Worm (Caenorhabditis elegans) whole organism, L1 larva: ENCODE results near the gene popl-1.

ENCODE experiments used
- C16A3.4 ChIP-seq: fragments of 150-350 bp; optimal IDR thresholded peaks from 2 replicates; lab custom pipeline; 2014; ENCODE audit warnings: missing biosample characterization, missing genetic modification characterization
- C34B4.2 ChIP-seq: sonication (generic microtip); optimal IDR thresholded peaks from 2 replicates; lab custom pipeline; 2017; ENCODE audit warnings: mild to moderate bottlenecking, missing genetic modification characterization, missing compliant biosample characterization
- F16B12.6 ChIP-seq: fragments of 150-350 bp; optimal IDR thresholded peaks from 2 replicates; lab custom pipeline; 2014; ENCODE audit warnings: missing biosample characterization, missing genetic modification characterization
- alr-1 ChIP-seq: fragments of 200-800 bp; sonication (Bioruptor generic); optimal IDR thresholded peaks from 2 replicates; lab custom pipeline; 2018; ENCODE audit warnings: borderline replicate concordance, mild to moderate bottlenecking, missing genetic modification characterization, missing compliant biosample characterization
- ceh-88 ChIP-seq: fragments of 200-800 bp; sonication (Bioruptor generic); IDR thresholded peaks from 2 replicates; pipeline ENCODE4 v1.3.6; 2022; ENCODE audit warnings: missing genetic modification characterization, missing compliant biosample characterization
- ceh-90 ChIP-seq: sonication (generic microtip); optimal IDR thresholded peaks from 2 replicates; lab custom pipeline; 2016; ENCODE audit warnings: missing genetic modification characterization, missing compliant biosample characterization
- ces-1 ChIP-seq: fragments of 150-350 bp; optimal IDR thresholded peaks from 2 replicates; lab custom pipeline; 2014; ENCODE audit warnings: missing biosample characterization, missing genetic modification reagents, missing genetic modification characterization
- dsc-1 ChIP-seq: sonication (generic microtip); optimal IDR thresholded peaks from 2 replicates; lab custom pipeline; 2016; ENCODE audit warnings: mild to moderate bottlenecking, missing genetic modification characterization, missing compliant biosample characterization
- egl-13 ChIP-seq: sonication (generic microtip); optimal IDR thresholded peaks from 2 replicates; lab custom pipeline; 2016; ENCODE audit warnings: missing genotype, missing genetic modification reagents, missing genetic modification characterization, missing compliant biosample characterization
- egl-27 ChIP-seq, 2 experiments: fragments of 150-350 bp in 1 of 2; sonication (generic microtip); optimal IDR thresholded peaks; 3 replicates each; lab custom pipeline; 2017 to 2018; ENCODE audit warnings: missing biosample characterization in 2 of 2, missing genetic modification characterization in 2 of 2, missing genetic modification reagents in 2 of 2
- elt-2 ChIP-seq: sonication (generic microtip); optimal IDR thresholded peaks from 2 replicates; lab custom pipeline; 2016; ENCODE audit warnings: missing genetic modification characterization, mild to moderate bottlenecking, inconsistent platforms, missing compliant biosample characterization, missing genetic modification reagents
- fkh-10 ChIP-seq: sonication (generic microtip); optimal IDR thresholded peaks from 2 replicates; lab custom pipeline; 2017; ENCODE audit warnings: missing biosample characterization, missing genetic modification reagents, missing genetic modification characterization
- fkh-8 ChIP-seq: sonication (generic microtip); optimal IDR thresholded peaks from 2 replicates; lab custom pipeline; 2016; ENCODE audit warnings: mild to moderate bottlenecking, missing genetic modification characterization, missing compliant biosample characterization
- fos-1 ChIP-seq: fragments of 150-350 bp; optimal IDR thresholded peaks from 2 replicates; lab custom pipeline; 2014; ENCODE audit warnings: missing biosample characterization, missing genetic modification characterization
- grh-1 ChIP-seq: fragments of 200-800 bp; sonication (Bioruptor generic); IDR thresholded peaks from 2 replicates; pipeline ENCODE4 v1.3.6; 2022; ENCODE audit warnings: missing genetic modification reagents, missing genetic modification characterization, missing compliant biosample characterization
- hlh-4 ChIP-seq: sonication (generic microtip); optimal IDR thresholded peaks from 2 replicates; lab custom pipeline; 2016; ENCODE audit warnings: mild to moderate bottlenecking, missing genetic modification characterization, missing compliant biosample characterization
- irx-1 ChIP-seq: sonication (generic microtip); optimal IDR thresholded peaks from 2 replicates; lab custom pipeline; 2016; ENCODE audit warnings: missing genetic modification characterization, missing compliant biosample characterization
- jun-1 ChIP-seq: fragments of 150-350 bp; optimal IDR thresholded peaks from 2 replicates; lab custom pipeline; 2014; ENCODE audit warnings: missing biosample characterization, missing genetic modification reagents, missing genetic modification characterization
- lin-14 ChIP-seq: fragments of 200-800 bp; sonication (Bioruptor generic); optimal IDR thresholded peaks from 2 replicates; lab custom pipeline; 2018; ENCODE audit warnings: mild to moderate bottlenecking, missing genetic modification characterization, moderate library complexity, missing compliant biosample characterization
- lin-39 ChIP-seq: fragments of 150-350 bp; optimal IDR thresholded peaks from 2 replicates; lab custom pipeline; 2014; ENCODE audit warnings: missing biosample characterization, missing genetic modification reagents, missing genetic modification characterization
- lsy-2 ChIP-seq, 2 experiments: fragments of 150-350 bp; optimal IDR thresholded peaks; 2 replicates each; lab custom pipeline; 2014; ENCODE audit warnings: missing biosample characterization in 2 of 2, missing genetic modification characterization in 2 of 2
- mdl-1 ChIP-seq, 2 experiments: fragments of 150-350 bp; optimal IDR thresholded peaks; 2 replicates each; lab custom pipeline; 2014 to 2017; ENCODE audit warnings: missing biosample characterization in 2 of 2, missing genetic modification characterization in 2 of 2, inconsistent platforms in 1 of 2
- mef-2 ChIP-seq: fragments of 150-350 bp; optimal IDR thresholded peaks from 2 replicates; lab custom pipeline; 2014; ENCODE audit warnings: missing biosample characterization, missing genetic modification characterization
- mep-1 ChIP-seq: fragments of 150-350 bp; optimal IDR thresholded peaks from 2 replicates; lab custom pipeline; 2014; ENCODE audit warnings: missing biosample characterization, missing genetic modification characterization
- nhr-11 ChIP-seq: fragments of 150-350 bp; optimal IDR thresholded peaks from 2 replicates; lab custom pipeline; 2014; ENCODE audit warnings: missing biosample characterization, missing genetic modification characterization
- nhr-12 ChIP-seq: sonication (generic microtip); optimal IDR thresholded peaks from 2 replicates; lab custom pipeline; 2017; ENCODE audit warnings: missing biosample characterization, missing genetic modification characterization
- nhr-19 ChIP-seq: fragments of 200-800 bp; sonication (Bioruptor generic); conservative IDR thresholded peaks from 2 replicates; pipeline ENCODE4 v1.3.6; 2022; ENCODE audit warnings: missing genetic modification characterization, missing compliant biosample characterization
- nhr-20 ChIP-seq: sonication (generic microtip); optimal IDR thresholded peaks from 2 replicates; lab custom pipeline; 2016; ENCODE audit warnings: mild to moderate bottlenecking, missing genetic modification characterization, missing compliant biosample characterization
- nhr-28 ChIP-seq: fragments of 150-350 bp; optimal IDR thresholded peaks from 2 replicates; lab custom pipeline; 2014; ENCODE audit warnings: missing biosample characterization, missing genetic modification characterization
- nhr-47 ChIP-seq: sonication (generic microtip); optimal IDR thresholded peaks from 2 replicates; lab custom pipeline; 2016; ENCODE audit warnings: mild to moderate bottlenecking, missing genetic modification characterization, moderate library complexity, missing compliant biosample characterization
- nhr-71 ChIP-seq: sonication (generic microtip); optimal IDR thresholded peaks from 2 replicates; lab custom pipeline; 2016; ENCODE audit warnings: mild to moderate bottlenecking, missing genetic modification characterization, moderate library complexity, missing compliant biosample characterization
- nhr-77 ChIP-seq: fragments of 150-350 bp; optimal IDR thresholded peaks from 2 replicates; lab custom pipeline; 2014; ENCODE audit warnings: missing biosample characterization, missing genetic modification characterization
- nhr-85 ChIP-seq: sonication (generic microtip); peaks from one replicate; lab custom pipeline; 2016; ENCODE audit warnings: missing genetic modification characterization, inconsistent platforms, missing compliant biosample characterization
- pag-3 ChIP-seq: sonication (generic microtip); optimal IDR thresholded peaks from 2 replicates; lab custom pipeline; 2017; ENCODE audit warnings: missing genetic modification characterization, mild to moderate bottlenecking, missing compliant biosample characterization, antibody characterized with exemption, borderline replicate concordance; ENCODE audit not compliant: insufficient read depth
- pax-3 ChIP-seq: fragments of 200-800 bp; sonication (Bioruptor generic); optimal IDR thresholded peaks from 2 replicates; lab custom pipeline; 2018; ENCODE audit warnings: mild to moderate bottlenecking, missing genetic modification characterization, moderate library complexity, missing compliant biosample characterization
- pqm-1 ChIP-seq: sonication (generic microtip); optimal IDR thresholded peaks from 3 replicates; lab custom pipeline; 2017; ENCODE audit warnings: missing biosample characterization, missing genetic modification characterization
- skn-1 ChIP-seq: fragments of 150-350 bp; optimal IDR thresholded peaks from 2 replicates; lab custom pipeline; 2014; ENCODE audit warnings: missing biosample characterization, missing genetic modification characterization
- snpc-4 ChIP-seq: fragments of 150-350 bp; optimal IDR thresholded peaks from 2 replicates; lab custom pipeline; 2014; ENCODE audit warnings: missing biosample characterization, missing genetic modification characterization
- snu-23 ChIP-seq: sonication (generic microtip); optimal IDR thresholded peaks from 2 replicates; lab custom pipeline; 2016; ENCODE audit warnings: missing genetic modification characterization, missing compliant biosample characterization
- sox-4 ChIP-seq: sonication (generic microtip); optimal IDR thresholded peaks from 2 replicates; lab custom pipeline; 2016; ENCODE audit warnings: missing genetic modification characterization, missing compliant biosample characterization
- sptf-1 ChIP-seq: fragments of 150-350 bp; optimal IDR thresholded peaks from 2 replicates; lab custom pipeline; 2014; ENCODE audit warnings: missing biosample characterization, missing genetic modification characterization
- sup-37 ChIP-seq: fragments of 200-800 bp; sonication (Bioruptor generic); optimal IDR thresholded peaks from 2 replicates; lab custom pipeline; 2018; ENCODE audit warnings: mild to moderate bottlenecking, missing genetic modification characterization, missing compliant biosample characterization
- swsn-7 ChIP-seq: sonication (generic microtip); optimal IDR thresholded peaks from 2 replicates; lab custom pipeline; 2016; ENCODE audit warnings: missing genetic modification characterization, missing compliant biosample characterization
- unc-130 ChIP-seq: fragments of 150-350 bp; optimal IDR thresholded peaks from 2 replicates; lab custom pipeline; 2017; ENCODE audit warnings: missing biosample characterization, missing genetic modification characterization, inconsistent platforms
- unc-62 ChIP-seq: fragments of 150-350 bp; optimal IDR thresholded peaks from 2 replicates; lab custom pipeline; 2014; ENCODE audit warnings: missing biosample characterization, missing genetic modification reagents, missing genetic modification characterization
- unc-86 ChIP-seq: sonication (generic microtip); optimal IDR thresholded peaks from 2 replicates; lab custom pipeline; 2016; ENCODE audit warnings: missing genetic modification characterization, missing compliant biosample characterization
- unc-98 ChIP-seq: fragments of 200-800 bp; sonication (Bioruptor generic); IDR thresholded peaks from 2 replicates; pipeline ENCODE4 v1.3.6; 2022; ENCODE audit warnings: missing genetic modification characterization, missing compliant biosample characterization
- zag-1 ChIP-seq: fragments of 150-350 bp; optimal IDR thresholded peaks from 2 replicates; lab custom pipeline; 2014; ENCODE audit warnings: missing biosample characterization, missing genetic modification characterization
- zip-4 ChIP-seq: fragments of 200-800 bp; sonication (Bioruptor generic); optimal IDR thresholded peaks from 2 replicates; lab custom pipeline; 2018; ENCODE audit warnings: mild to moderate bottlenecking, missing genetic modification characterization, moderate library complexity, missing compliant biosample characterization
- ztf-11 ChIP-seq, 2 experiments: sonication (generic microtip); optimal IDR thresholded peaks; 2 replicates each; lab custom pipeline; 2016 to 2017; ENCODE audit warnings: missing genetic modification characterization in 2 of 2, missing biosample characterization in 1 of 2, missing compliant biosample characterization in 1 of 2

Gene popl-1

ce11 chrIII:6402346-6402745 lies 28.4 kb downstream of the popl-1 start (continued):
- no peak for TF ChIP-seq elt-2
- TF ChIP-seq nhr-12 (tag; lab: Kevin White, UChicago): no peak
- TF ChIP-seq ceh-90 (tag; lab: Kevin White, UChicago): no peak
- no peak for TF ChIP-seq ces-1
- TF ChIP-seq fos-1: no peak
- no peak for TF ChIP-seq C16A3.4 (tag; lab: Kevin White, UChicago)
- TF ChIP-seq ztf-11 (tag; optimal IDR thresholded peaks at IDR 0.05; lab: Kevin White, UChicago): no peak
- no peak for TF ChIP-seq pax-3 (tag; lab: Kevin White, UChicago)
- TF ChIP-seq unc-130 (tag; lab: Kevin White, UChicago): no peak
- TF ChIP-seq irx-1 (tag; lab: Kevin White, UChicago): no peak
- no peak for TF ChIP-seq skn-1 (tag; lab: Kevin White, UChicago)
- TF ChIP-seq pqm-1: no peak
- peak; percentile 67 for TF ChIP-seq snu-23
- peak; percentile 32 for TF ChIP-seq nhr-47 (tag; lab: Kevin White, UChicago)
- TF ChIP-seq F16B12.6: no peak
- TF ChIP-seq nhr-11 (tag; lab: Kevin White, UChicago): peak; percentile 58
- TF ChIP-seq hlh-4: no peak
- no peak for TF ChIP-seq jun-1 (tag; lab: Kevin White, UChicago)
- peak; percentile 13; the same call in 1 of the 2 replicates for TF ChIP-seq ceh-88
- no peak for TF ChIP-seq mef-2 (tag; lab: Kevin White, UChicago)
- peak; percentile 43 for TF ChIP-seq swsn-7
- TF ChIP-seq sox-4 (tag; lab: Kevin White, UChicago): no peak
- no peak; the same call in 1 of the 2 replicates for TF ChIP-seq unc-98 (GFP tag; lab: Robert Waterston, UW)
- TF ChIP-seq pag-3 (tag; lab: Kevin White, UChicago): no peak
- no peak for TF ChIP-seq unc-86
- peak; percentile 23 for TF ChIP-seq sup-37 (GFP tag; lab: Kevin White, UChicago)
- TF ChIP-seq zip-4 (GFP tag; lab: Kevin White, UChicago): no peak
- peak; percentile 73 for TF ChIP-seq nhr-19 (GFP tag; lab: Robert Waterston, UW)
- no peak for TF ChIP-seq unc-62 (GFP tag; lab: Kevin White, UChicago)
- TF ChIP-seq grh-1: no peak
- TF ChIP-seq fkh-8 (tag; lab: Kevin White, UChicago): no peak
- TF ChIP-seq lsy-2 (tag; optimal IDR thresholded peaks at IDR 0.05; lab: Kevin White, UChicago): peak; percentile 22 to 51
- TF ChIP-seq nhr-77 (tag; lab: Kevin White, UChicago): no peak
- no peak for TF ChIP-seq snpc-4
- TF ChIP-seq nhr-71 (tag; lab: Kevin White, UChicago): peak; percentile 91
- TF ChIP-seq C34B4.2: no peak
- TF ChIP-seq lin-39: peak; percentile 57
- no peak for TF ChIP-seq dsc-1 (tag; lab: Kevin White, UChicago)
- TF ChIP-seq sptf-1 (tag; lab: Kevin White, UChicago): no peak
- TF ChIP-seq fkh-10: no peak
- TF ChIP-seq egl-27 (tag; optimal IDR thresholded peaks at IDR 0.05; lab: Kevin White, UChicago): no peak
- peak; percentile 18 for TF ChIP-seq nhr-20 (tag; lab: Kevin White, UChicago)
- TF ChIP-seq mdl-1 (tag; optimal IDR thresholded peaks at IDR 0.05; lab: Kevin White, UChicago): no peak
- TF ChIP-seq mep-1: no peak
- no peak for TF ChIP-seq alr-1 (tag; lab: Kevin White, UChicago)

DNA sequence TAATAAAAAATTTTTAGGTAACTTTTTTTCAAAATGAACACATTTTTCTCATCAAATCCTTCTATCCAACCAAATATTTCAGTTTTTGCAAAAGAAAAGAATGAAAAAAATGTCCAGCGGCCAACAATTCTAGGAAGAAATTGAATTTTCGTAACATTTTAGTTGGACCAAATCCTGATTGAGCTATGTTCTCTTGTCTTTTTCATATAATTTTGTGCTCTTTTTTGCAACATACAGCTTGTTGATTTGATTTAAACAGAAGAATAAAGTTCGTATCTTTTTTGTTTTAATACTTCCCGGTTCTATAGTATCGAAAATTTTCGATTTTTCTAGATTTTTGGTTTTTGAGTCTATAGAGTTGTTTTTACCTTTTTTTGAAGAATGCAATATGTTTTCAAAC lies 31.3 kb downstream of the popl-1 start:
- TF ChIP-seq nhr-85 (no peak), unc-86 (no peak), egl-13 (tag; lab: Kevin White, UChicago) (no peak), sptf-1 (tag; lab: Kevin White, UChicago) (no peak), lin-39 (no peak), mep-1 (no peak), skn-1 (tag; lab: Kevin White, UChicago) (no peak), fkh-10 (peak; percentile 35), nhr-28 (tag; lab: Kevin White, UChicago) (no peak), zag-1 (peak; percentile 29), lin-14 (peak; percentile 42), unc-98 (GFP tag; lab: Robert Waterston, UW) (no peak)
